Worm (Caenorhabditis elegans) whole organism, L4 larva: ENCODE measurements around the gene hsp-25.

Experiments used
- hif-1 ChIP-seq, 2 experiments: sonication (generic microtip); optimal IDR thresholded peaks; 2 replicates each; lab custom pipeline; 2016 to 2017; ENCODE audit warnings: missing compliant biosample characterization in 2 of 2, missing genetic modification characterization in 2 of 2, missing genetic modification reagents in 2 of 2, missing genotype in 2 of 2, mild to moderate bottlenecking in 1 of 2
- hmg-1.1 ChIP-seq: fragments of 200-800 bp; sonication (Bioruptor generic); IDR thresholded peaks from 2 replicates; pipeline ENCODE4 v1.3.6; 2022; ENCODE audit warnings: missing genetic modification reagents, missing genetic modification characterization, missing compliant biosample characterization
- lin-15B ChIP-seq: fragments of 150-350 bp; sonication (generic microtip); optimal IDR thresholded peaks from 3 replicates; lab custom pipeline; 2014; ENCODE audit warnings: missing biosample characterization, missing genetic modification characterization
- nhr-28 ChIP-seq: fragments of 150-350 bp; optimal IDR thresholded peaks from 2 replicates; lab custom pipeline; 2014; ENCODE audit warnings: missing biosample characterization, missing genetic modification characterization
- pqm-1 ChIP-seq: sonication (generic microtip); optimal IDR thresholded peaks from 2 replicates; lab custom pipeline; 2017; ENCODE audit warnings: missing biosample characterization, missing genetic modification characterization

DNA sequence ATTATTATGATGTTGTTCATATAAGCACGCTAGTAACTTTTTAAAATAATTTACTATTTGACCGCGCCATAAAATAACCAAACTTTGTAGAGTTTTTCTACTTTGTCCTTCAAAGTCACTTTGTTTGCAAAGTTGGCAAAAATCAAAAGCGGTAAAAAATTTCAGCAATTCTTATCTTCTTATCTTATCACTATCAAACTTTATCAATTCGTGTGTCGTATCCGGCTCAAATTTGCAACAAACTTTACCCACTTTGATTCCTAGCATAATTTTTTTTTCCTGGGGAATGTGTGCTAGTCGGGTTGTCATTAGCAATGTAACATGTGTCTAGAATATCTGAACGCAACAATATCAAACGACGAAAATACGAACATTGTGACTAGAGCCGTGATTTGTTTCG lies 53.7 kb downstream of the hsp-25 start:
- TF ChIP-seq lin-15B (tag; lab: Kevin White, UChicago) (no peak), nhr-28 (tag; lab: Kevin White, UChicago) (peak; percentile 20), hif-1 (tag; optimal IDR thresholded peaks at IDR 0.05; lab: Kevin White, UChicago) (no peak), pqm-1 (peak; percentile 32), hmg-1.1 (GFP tag; lab: Robert Waterston, UW) (no peak)
